Worm (Caenorhabditis elegans) whole organism, late embryonic: ENCODE results near the gene F21F8.5.

Source experiments
- ceh-18 ChIP-seq: sonication (generic microtip); optimal IDR thresholded peaks from 2 replicates; lab custom pipeline; 2016; ENCODE audit warnings: missing genetic modification characterization, missing compliant biosample characterization
- hlh-30 ChIP-seq: sonication (generic microtip); optimal IDR thresholded peaks from 2 replicates; lab custom pipeline; 2017; ENCODE audit warnings: antibody characterized with exemption, missing genetic modification characterization, missing compliant biosample characterization; ENCODE audit not compliant: insufficient read depth

ce11 chrV:8306366-8306765, 40.2 kb upstream of the F21F8.5 start, which contains the start of gene W02D7.8:
- TF ChIP-seq hlh-30 (tag; lab: Kevin White, UChicago) = no peak
- no peak for TF ChIP-seq ceh-18 (tag; lab: Kevin White, UChicago)
